Worm (Caenorhabditis elegans) whole organism, L2 larva: ENCODE results near the gene mdt-6.

Experiments
- elt-3 ChIP-seq: sonication (generic microtip); optimal IDR thresholded peaks from 2 replicates; lab custom pipeline; 2017; ENCODE audit warnings: missing biosample characterization, missing genetic modification characterization
- mbf-1 ChIP-seq: sonication (generic microtip); optimal IDR thresholded peaks from 2 replicates; lab custom pipeline; 2017; ENCODE audit warnings: missing biosample characterization, missing genetic modification characterization
- unc-39 ChIP-seq: fragments of 150-350 bp; optimal IDR thresholded peaks from 2 replicates; lab custom pipeline; 2014; ENCODE audit warnings: missing biosample characterization, missing genetic modification characterization
- unc-55 ChIP-seq: fragments of 150-350 bp; sonication (generic microtip); optimal IDR thresholded peaks from 3 replicates; lab custom pipeline; 2014; ENCODE audit warnings: missing biosample characterization, missing genetic modification reagents, missing genetic modification characterization

DNA sequence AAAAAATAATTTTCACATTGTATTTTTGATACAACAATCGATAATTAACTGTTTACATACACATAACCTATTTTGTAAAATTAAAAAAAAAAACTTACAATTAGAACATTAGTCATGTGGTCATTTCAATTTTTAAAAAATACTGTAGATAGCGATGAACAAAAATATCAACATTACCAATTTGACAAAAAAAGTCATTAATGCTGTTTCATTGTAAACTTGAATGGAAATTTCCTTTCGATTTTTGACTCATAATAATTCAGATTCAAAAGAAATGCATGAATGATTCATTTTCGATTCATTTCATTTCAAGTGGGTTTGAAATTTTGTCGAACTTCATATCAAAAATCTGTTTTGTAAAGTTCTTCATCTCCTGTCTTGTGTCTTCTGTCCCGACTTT is 50.0 kb downstream of the mdt-6 start, which contains the start of gene C33G8.2:
- TF ChIP-seq unc-55 (GFP tag; lab: Kevin White, UChicago), result no peak
- TF ChIP-seq unc-39 (tag; lab: Kevin White, UChicago), result no peak
- no peak for TF ChIP-seq elt-3
- TF ChIP-seq mbf-1 (tag; lab: Kevin White, UChicago), result no peak
